Worm (Caenorhabditis elegans) whole organism, early embryonic: ENCODE measurements around the gene srh-33.

Source experiments
- B0310.2 ChIP-seq: sonication (generic microtip); optimal IDR thresholded peaks from 2 replicates; lab custom pipeline; 2016; ENCODE audit warnings: mild to moderate bottlenecking, missing genetic modification characterization, missing compliant biosample characterization
- F13C5.2 ChIP-seq: sonication (generic microtip); optimal IDR thresholded peaks from 2 replicates; lab custom pipeline; 2017; ENCODE audit warnings: mild to moderate bottlenecking, missing genetic modification characterization, inconsistent platforms, missing compliant biosample characterization
- aly-1 ChIP-seq: sonication (generic microtip); optimal IDR thresholded peaks from 2 replicates; lab custom pipeline; 2016; ENCODE audit warnings: missing genetic modification characterization, missing compliant biosample characterization
- ama-1 ChIP-seq: fragments of 150-350 bp; optimal IDR thresholded peaks from 2 replicates; lab custom pipeline; 2014
- ceh-13 ChIP-seq: fragments of 200-800 bp; sonication (Bioruptor generic); optimal IDR thresholded peaks from 2 replicates; lab custom pipeline; 2018; ENCODE audit warnings: mild to moderate bottlenecking, missing genetic modification characterization, missing compliant biosample characterization
- ceh-36 ChIP-seq: sonication (generic microtip); optimal IDR thresholded peaks from 2 replicates; lab custom pipeline; 2016; ENCODE audit warnings: missing genetic modification characterization, inconsistent platforms, missing compliant biosample characterization
- ets-7 ChIP-seq: sonication (generic microtip); optimal IDR thresholded peaks from 2 replicates; lab custom pipeline; 2016; ENCODE audit warnings: missing genotype, missing genetic modification characterization, missing compliant biosample characterization
- flt-1 ChIP-seq: fragments of 200-800 bp; sonication (Bioruptor generic); IDR thresholded peaks from 2 replicates; pipeline ENCODE4 v1.3.6; 2022; ENCODE audit warnings: missing genetic modification characterization, missing compliant biosample characterization
- hnd-1 ChIP-seq: sonication (generic microtip); optimal IDR thresholded peaks from 2 replicates; lab custom pipeline; 2016; ENCODE audit warnings: missing genetic modification characterization, missing compliant biosample characterization
- scrt-1 ChIP-seq: fragments of 200-800 bp; sonication (Bioruptor generic); IDR thresholded peaks from 2 replicates; pipeline ENCODE4 v1.3.6; 2022; ENCODE audit warnings: missing genetic modification characterization, missing compliant biosample characterization
- sea-1 ChIP-seq: fragments of 200-800 bp; sonication (Bioruptor generic); conservative IDR thresholded peaks from 2 replicates; pipeline ENCODE4 v1.3.6; 2022; ENCODE audit warnings: missing genetic modification characterization, missing compliant biosample characterization
- tbx-37 ChIP-seq: fragments of 200-800 bp; sonication (Bioruptor generic); conservative IDR thresholded peaks from 2 replicates; pipeline ENCODE4 v1.3.6; 2022; ENCODE audit warnings: missing genetic modification reagents, missing genetic modification characterization, missing compliant biosample characterization

ce11 chrV:449130-449529, 6.0 kb upstream of the srh-33 start, which contains the start of gene srh-35:
- no peak for TF ChIP-seq B0310.2 (tag; lab: Kevin White, UChicago)
- TF ChIP-seq F13C5.2 (tag; lab: Kevin White, UChicago): no peak
- TF ChIP-seq aly-1 (tag; lab: Kevin White, UChicago): no peak
- TF ChIP-seq ama-1: no peak
- TF ChIP-seq ceh-36 (tag; lab: Kevin White, UChicago): no peak
- TF ChIP-seq scrt-1: no peak
- no peak for TF ChIP-seq sea-1 (GFP tag; lab: Robert Waterston, UW)
- no peak for TF ChIP-seq hnd-1 (tag; lab: Kevin White, UChicago)
- no peak for TF ChIP-seq ets-7 (tag; lab: Kevin White, UChicago)
- no peak for TF ChIP-seq flt-1 (GFP tag; lab: Robert Waterston, UW)
- no peak for TF ChIP-seq ceh-13 (GFP tag; lab: Kevin White, UChicago)
- no peak for TF ChIP-seq tbx-37 (GFP tag; lab: Robert Waterston, UW)
